Worm (Caenorhabditis elegans): ENCODE data around the gene C04B4.4.

C04B4.4 gene

ce11 chrX:12290539-12290938, at the start of gene C04B4.4:
Gene C04B4.4, plus strand, starts transcription at chrX:12290839.
- no peak for TF ChIP-seq klf-2 (GFP tag; conservative IDR thresholded peaks at IDR 0.05)
- TF ChIP-seq ztf-29 (GFP tag; IDR thresholded peaks at IDR 0.05), result no peak

ce11 chrX:12241457-12241856, 49.2 kb upstream of the C04B4.4 start, which contains the start of gene cest-3:
Gene cest-3, plus strand, starts transcription at chrX:12241646.
- no peak for TF ChIP-seq ztf-23 (GFP tag; IDR thresholded peaks at IDR 0.05)
- no peak for TF ChIP-seq tab-1 (GFP tag; IDR thresholded peaks at IDR 0.05)
- no peak for TF ChIP-seq flt-1 (GFP tag; IDR thresholded peaks at IDR 0.05)

- TF ChIP-seq flt-1 (GFP tag; IDR thresholded peaks at IDR 0.05) (no peak), T22C8.4 (GFP tag; IDR thresholded peaks at IDR 0.05) (no peak)
Measured at ce11 chrX:12242902-12243301, 47.7 kb upstream of the C04B4.4 start.

ce11 chrX:12248140-12248539, 42.5 kb upstream of the C04B4.4 start:
- TF ChIP-seq T22C8.4 (GFP tag; IDR thresholded peaks at IDR 0.05) (no peak), klf-2 (GFP tag; conservative IDR thresholded peaks at IDR 0.05) (no peak)

ce11 chrX:12252189-12252588, 38.5 kb upstream of the C04B4.4 start:
- no peak for TF ChIP-seq med-1 (GFP tag; optimal IDR thresholded peaks at IDR 0.05; ENCODE audit: insufficient read depth)
- TF ChIP-seq ref-1 (GFP tag; conservative IDR thresholded peaks at IDR 0.05), result no peak
- TF ChIP-seq klf-2 (GFP tag; conservative IDR thresholded peaks at IDR 0.05), result no peak
- TF ChIP-seq T22C8.4 (GFP tag; IDR thresholded peaks at IDR 0.05), result no peak
- TF ChIP-seq flt-1 (GFP tag; IDR thresholded peaks at IDR 0.05), result no peak
- no peak for TF ChIP-seq cog-1 (tag; optimal IDR thresholded peaks at IDR 0.05)

- TF ChIP-seq med-1 (GFP tag; optimal IDR thresholded peaks at IDR 0.05; ENCODE audit: insufficient read depth), result no peak
- TF ChIP-seq ref-1 (GFP tag; conservative IDR thresholded peaks at IDR 0.05), result no peak
- TF ChIP-seq ztf-29 (GFP tag; IDR thresholded peaks at IDR 0.05), result no peak
- no peak for TF ChIP-seq klf-2 (GFP tag; conservative IDR thresholded peaks at IDR 0.05)
- no peak for TF ChIP-seq tab-1 (GFP tag; IDR thresholded peaks at IDR 0.05)
- TF ChIP-seq flt-1 (GFP tag; IDR thresholded peaks at IDR 0.05), result no peak
- TF ChIP-seq cog-1 (tag; optimal IDR thresholded peaks at IDR 0.05), result no peak
- TF ChIP-seq T22C8.4 (GFP tag; IDR thresholded peaks at IDR 0.05), result no peak
- no peak for TF ChIP-seq ztf-23 (GFP tag; IDR thresholded peaks at IDR 0.05)
Measured at ce11 chrX:12256594-12257048, 34.0 kb upstream of the C04B4.4 start, which contains the start of gene E01G6.2. Gene E01G6.2, plus strand, starts transcription at chrX:12256644.

ce11 chrX:12260381-12260931, 30.2 kb upstream of the C04B4.4 start, which contains the start of gene E01G6.1:
Gene E01G6.1, plus strand, starts transcription at chrX:12260881.
- TF ChIP-seq ztf-23 (GFP tag; IDR thresholded peaks at IDR 0.05) (no peak), ztf-29 (GFP tag; IDR thresholded peaks at IDR 0.05) (peak; percentile 8; the same call in 1 of the 2 replicates), T22C8.4 (GFP tag; IDR thresholded peaks at IDR 0.05) (no peak)

ce11 chrX:12270841-12271240, 19.8 kb upstream of the C04B4.4 start, which contains the start of gene otpl-8:
Gene otpl-8, minus strand, starts transcription at chrX:12270941.
- no peak for TF ChIP-seq klf-2 (GFP tag; conservative IDR thresholded peaks at IDR 0.05)
- no peak for TF ChIP-seq med-1 (GFP tag; optimal IDR thresholded peaks at IDR 0.05; ENCODE audit: insufficient read depth)
- TF ChIP-seq flt-1 (GFP tag; IDR thresholded peaks at IDR 0.05), result no peak
- no peak for TF ChIP-seq tab-1 (GFP tag; IDR thresholded peaks at IDR 0.05)
- TF ChIP-seq T22C8.4 (GFP tag; IDR thresholded peaks at IDR 0.05), result no peak
- no peak for TF ChIP-seq ref-1 (GFP tag; conservative IDR thresholded peaks at IDR 0.05)
- no peak for TF ChIP-seq ztf-29 (GFP tag; IDR thresholded peaks at IDR 0.05)
- TF ChIP-seq ztf-23 (GFP tag; IDR thresholded peaks at IDR 0.05), result no peak
- TF ChIP-seq cog-1 (tag; optimal IDR thresholded peaks at IDR 0.05), result no peak

- TF ChIP-seq ztf-29 (GFP tag; IDR thresholded peaks at IDR 0.05), result no peak
- no peak for TF ChIP-seq ztf-23 (GFP tag; IDR thresholded peaks at IDR 0.05)
- TF ChIP-seq tab-1 (GFP tag; IDR thresholded peaks at IDR 0.05), result no peak
- no peak for TF ChIP-seq ref-1 (GFP tag; conservative IDR thresholded peaks at IDR 0.05)
- no peak for TF ChIP-seq flt-1 (GFP tag; IDR thresholded peaks at IDR 0.05)
- TF ChIP-seq cog-1 (tag; optimal IDR thresholded peaks at IDR 0.05), result no peak
- no peak for TF ChIP-seq klf-2 (GFP tag; conservative IDR thresholded peaks at IDR 0.05)
- TF ChIP-seq T22C8.4 (GFP tag; IDR thresholded peaks at IDR 0.05), result no peak
Measured at ce11 chrX:12273870-12274269, 16.8 kb upstream of the C04B4.4 start, which contains the start of gene H19J13.2. Gene H19J13.2, minus strand, starts transcription at chrX:12273970.

ce11 chrX:12275577-12275976, 15.1 kb upstream of the C04B4.4 start, which contains the start of gene C04B4.6:
Gene C04B4.6, minus strand, starts transcription at chrX:12275677.
- no peak for TF ChIP-seq ref-1 (GFP tag; conservative IDR thresholded peaks at IDR 0.05)
- no peak for TF ChIP-seq ztf-23 (GFP tag; IDR thresholded peaks at IDR 0.05)
- no peak for TF ChIP-seq tab-1 (GFP tag; IDR thresholded peaks at IDR 0.05)
- TF ChIP-seq klf-2 (GFP tag; conservative IDR thresholded peaks at IDR 0.05), result no peak
- no peak for TF ChIP-seq cog-1 (tag; optimal IDR thresholded peaks at IDR 0.05)
- TF ChIP-seq flt-1 (GFP tag; IDR thresholded peaks at IDR 0.05), result no peak

ce11 chrX:12280477-12280876, 10.2 kb upstream of the C04B4.4 start, which contains the start of gene C04B4.1:
Gene C04B4.1, plus strand, starts transcription at chrX:12280777.
- no peak for TF ChIP-seq tab-1 (GFP tag; IDR thresholded peaks at IDR 0.05)
- no peak for TF ChIP-seq klf-2 (GFP tag; conservative IDR thresholded peaks at IDR 0.05)
- TF ChIP-seq T22C8.4 (GFP tag; IDR thresholded peaks at IDR 0.05), result no peak
- no peak for TF ChIP-seq cog-1 (tag; optimal IDR thresholded peaks at IDR 0.05)
- no peak for TF ChIP-seq flt-1 (GFP tag; IDR thresholded peaks at IDR 0.05)
- no peak for TF ChIP-seq ztf-23 (GFP tag; IDR thresholded peaks at IDR 0.05)
- no peak for TF ChIP-seq med-1 (GFP tag; optimal IDR thresholded peaks at IDR 0.05; ENCODE audit: insufficient read depth)
- TF ChIP-seq ztf-29 (GFP tag; IDR thresholded peaks at IDR 0.05), result no peak
- no peak for TF ChIP-seq ref-1 (GFP tag; conservative IDR thresholded peaks at IDR 0.05)

Measured in whole organism, midembryonic.